Worm (Caenorhabditis elegans) whole organism, dauer: Measurements from ENCODE around the gene ndub-11.

ENCODE experiments used
- unc-62 ChIP-seq: sonication (generic microtip); optimal IDR thresholded peaks from 2 replicates; lab custom pipeline; 2017; ENCODE audit warnings: missing biosample characterization, missing genetic modification reagents, missing genetic modification characterization

ndub-11 gene

ce11 chrIV:8130131-8130611 lies at the start of gene ndub-11, which contains the start of gene moc-3:
Gene ndub-11 (minus strand): TSS chrIV:8130231.
Gene moc-3 (plus strand): TSS chrIV:8130561.
- TF ChIP-seq unc-62, result no peak

- TF ChIP-seq unc-62, result no peak
These were observed 45.9 kb upstream of the ndub-11 start, which contains the start of gene pct-1 for ce11 chrIV:8175686-8176532. Gene pct-1 (plus strand): TSS chrIV:8176482.

- no peak for TF ChIP-seq unc-62
These were observed 44.8 kb upstream of the ndub-11 start for ce11 chrIV:8174792-8175191.

- no peak for TF ChIP-seq unc-62
These were observed 43.6 kb upstream of the ndub-11 start for ce11 chrIV:8173610-8174009.

- TF ChIP-seq unc-62, result no peak
These were observed 41.3 kb upstream of the ndub-11 start for ce11 chrIV:8171376-8171775.

- TF ChIP-seq unc-62, result no peak
These were observed 40.2 kb upstream of the ndub-11 start for ce11 chrIV:8170264-8170663.

ce11 chrIV:8169674-8170073 lies 39.6 kb upstream of the ndub-11 start, which contains the start of gene C07G1.15:
Gene C07G1.15 (plus strand): TSS chrIV:8169974.
- no peak for TF ChIP-seq unc-62

- TF ChIP-seq unc-62, result no peak
These were observed 38.6 kb upstream of the ndub-11 start, which contains the start of gene clec-52 for ce11 chrIV:8168660-8169059. Gene clec-52 (minus strand): TSS chrIV:8168760.

ce11 chrIV:8165950-8166349 lies 35.9 kb upstream of the ndub-11 start, which contains the start of gene B0218.7:
Gene B0218.7 (minus strand): TSS chrIV:8166050.
- no peak for TF ChIP-seq unc-62

- TF ChIP-seq unc-62, result no peak
These were observed 34.5 kb upstream of the ndub-11 start for ce11 chrIV:8164515-8164914.

- TF ChIP-seq unc-62, result no peak
These were observed 33.7 kb upstream of the ndub-11 start, which contains the start of gene clec-51 for ce11 chrIV:8163687-8164086. Gene clec-51 (minus strand): TSS chrIV:8163800.

ce11 chrIV:8161774-8162173 lies 31.7 kb upstream of the ndub-11 start:
- no peak for TF ChIP-seq unc-62

ce11 chrIV:8159995-8160394 lies 30.0 kb upstream of the ndub-11 start:
- no peak for TF ChIP-seq unc-62

- TF ChIP-seq unc-62, result no peak
These were observed 29.1 kb upstream of the ndub-11 start, which contains the start of gene faah-1 for ce11 chrIV:8159087-8159486. Gene faah-1 (plus strand): TSS chrIV:8159387.

ce11 chrIV:8157161-8157560 lies 27.1 kb upstream of the ndub-11 start, which contains the start of gene B0218.5:
Gene B0218.5 (minus strand): TSS chrIV:8157261.
- TF ChIP-seq unc-62, result no peak

- no peak for TF ChIP-seq unc-62
These were observed 24.9 kb upstream of the ndub-11 start for ce11 chrIV:8154966-8155365.

- no peak for TF ChIP-seq unc-62
These were observed 23.1 kb upstream of the ndub-11 start for ce11 chrIV:8153163-8153562.

- TF ChIP-seq unc-62, result no peak
These were observed 22.7 kb upstream of the ndub-11 start for ce11 chrIV:8152688-8153087.
